Fruit fly (Drosophila melanogaster) Kc167 (cell line): ENCODE measurements around the gene CG10063.

Source experiments
- Sin3A ChIP-seq: fragments of >200 bp; optimal IDR thresholded peaks from 2 replicates; lab custom pipeline; 2018; ENCODE audit warnings: missing external identifiers
- psq ChIP-seq: fragments of >200 bp; optimal IDR thresholded peaks from 2 replicates; lab custom pipeline; 2017; ENCODE audit warnings: missing external identifiers

dm6 chr3L:6931850-6932249, 40.4 kb downstream of the CG10063 start, which contains the start of gene CG45413:
- TF ChIP-seq psq (lab: Kevin White, UChicago) (no peak), Sin3A (no peak)
